Worm (Caenorhabditis elegans) whole organism, mixed stage, embryonic: Measurements from ENCODE around the gene R03D7.2.

ENCODE experiments used
- lin-13 ChIP-seq: fragments of 150-350 bp; optimal IDR thresholded peaks from 2 replicates; lab custom pipeline; 2014; ENCODE audit warnings: missing biosample characterization, missing genetic modification characterization
- nhr-12 ChIP-seq: fragments of 150-350 bp; optimal IDR thresholded peaks from 2 replicates; lab custom pipeline; 2014; ENCODE audit warnings: missing biosample characterization, missing genetic modification characterization

- TF ChIP-seq lin-13 (tag; lab: Kevin White, UChicago) (no peak), nhr-12 (no peak)
Measured at ce11 chrII:10982017-10982416, 47.0 kb upstream of the R03D7.2 start.
